Worm (Caenorhabditis elegans) whole organism, early embryonic: Measurements from ENCODE around the gene dct-8.
"Not testable (repeated sequence)": the region's sequence is repeated elsewhere in the genome, so short reads cannot be mapped to it uniquely, and the experiment has no call there.

ENCODE experiments used
- B0310.2 ChIP-seq: sonication (generic microtip); optimal IDR thresholded peaks from 2 replicates; lab custom pipeline; 2016; ENCODE audit warnings: mild to moderate bottlenecking, missing genetic modification characterization, missing compliant biosample characterization
- F13C5.2 ChIP-seq: sonication (generic microtip); optimal IDR thresholded peaks from 2 replicates; lab custom pipeline; 2017; ENCODE audit warnings: mild to moderate bottlenecking, missing genetic modification characterization, inconsistent platforms, missing compliant biosample characterization
- aly-1 ChIP-seq: sonication (generic microtip); optimal IDR thresholded peaks from 2 replicates; lab custom pipeline; 2016; ENCODE audit warnings: missing genetic modification characterization, missing compliant biosample characterization
- ama-1 ChIP-seq: fragments of 150-350 bp; optimal IDR thresholded peaks from 2 replicates; lab custom pipeline; 2014
- ceh-13 ChIP-seq: fragments of 200-800 bp; sonication (Bioruptor generic); optimal IDR thresholded peaks from 2 replicates; lab custom pipeline; 2018; ENCODE audit warnings: mild to moderate bottlenecking, missing genetic modification characterization, missing compliant biosample characterization
- ceh-36 ChIP-seq: sonication (generic microtip); optimal IDR thresholded peaks from 2 replicates; lab custom pipeline; 2016; ENCODE audit warnings: missing genetic modification characterization, inconsistent platforms, missing compliant biosample characterization
- ets-7 ChIP-seq: sonication (generic microtip); optimal IDR thresholded peaks from 2 replicates; lab custom pipeline; 2016; ENCODE audit warnings: missing genotype, missing genetic modification characterization, missing compliant biosample characterization
- flt-1 ChIP-seq: fragments of 200-800 bp; sonication (Bioruptor generic); IDR thresholded peaks from 2 replicates; pipeline ENCODE4 v1.3.6; 2022; ENCODE audit warnings: missing genetic modification characterization, missing compliant biosample characterization
- hmbx-1 ChIP-seq: sonication (generic microtip); optimal IDR thresholded peaks from 2 replicates; lab custom pipeline; 2016; ENCODE audit warnings: mild to moderate bottlenecking, missing genetic modification characterization, missing compliant biosample characterization
- hmg-4 ChIP-seq: fragments of 200-800 bp; sonication (Bioruptor generic); optimal IDR thresholded peaks from 2 replicates; lab custom pipeline; 2018; ENCODE audit warnings: mild to moderate bottlenecking, missing genetic modification characterization, missing compliant biosample characterization
- hnd-1 ChIP-seq: sonication (generic microtip); optimal IDR thresholded peaks from 2 replicates; lab custom pipeline; 2016; ENCODE audit warnings: missing genetic modification characterization, missing compliant biosample characterization
- pes-1 ChIP-seq: fragments of 200-800 bp; sonication (Bioruptor generic); IDR thresholded peaks from 2 replicates; pipeline ENCODE4 v1.3.6; 2022; ENCODE audit warnings: missing genetic modification reagents, missing genetic modification characterization, missing compliant biosample characterization
- scrt-1 ChIP-seq: fragments of 200-800 bp; sonication (Bioruptor generic); IDR thresholded peaks from 2 replicates; pipeline ENCODE4 v1.3.6; 2022; ENCODE audit warnings: missing genetic modification characterization, missing compliant biosample characterization
- sea-1 ChIP-seq: fragments of 200-800 bp; sonication (Bioruptor generic); conservative IDR thresholded peaks from 2 replicates; pipeline ENCODE4 v1.3.6; 2022; ENCODE audit warnings: missing genetic modification characterization, missing compliant biosample characterization
- tbx-11 ChIP-seq: fragments of 200-800 bp; sonication (Bioruptor generic); IDR thresholded peaks from 2 replicates; pipeline ENCODE4 v1.3.6; 2022; ENCODE audit warnings: missing genetic modification characterization, missing compliant biosample characterization
- tbx-37 ChIP-seq: fragments of 200-800 bp; sonication (Bioruptor generic); conservative IDR thresholded peaks from 2 replicates; pipeline ENCODE4 v1.3.6; 2022; ENCODE audit warnings: missing genetic modification reagents, missing genetic modification characterization, missing compliant biosample characterization
- tra-4 ChIP-seq: sonication (generic microtip); optimal IDR thresholded peaks from 2 replicates; lab custom pipeline; 2017; ENCODE audit warnings: missing genetic modification characterization, missing compliant biosample characterization

dct-8 gene

DNA sequence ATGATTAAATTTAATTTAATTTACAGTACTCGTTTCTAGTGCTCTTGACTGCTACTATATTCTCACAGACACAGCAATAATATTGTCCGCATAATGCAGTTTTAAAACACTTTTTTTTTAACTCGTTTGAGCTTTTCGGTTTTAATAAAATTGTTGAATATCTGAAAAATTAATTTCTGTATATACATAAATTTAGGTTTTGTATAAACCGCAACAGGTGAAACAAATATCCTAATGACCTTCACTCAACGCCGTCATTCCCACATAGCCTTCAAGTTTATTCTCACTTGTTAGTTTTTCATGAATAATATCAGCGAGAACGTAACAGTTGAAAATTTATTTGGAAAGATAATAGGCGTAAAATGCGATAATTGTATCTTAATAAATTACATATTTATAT, 24.6 kb downstream of the dct-8 start, which contains the start of gene srz-19:
srz-19 (plus strand) TSS at position 301 of the 400 bp plus-strand sequence.
- no peak for TF ChIP-seq ceh-13 (GFP tag; lab: Kevin White, UChicago)
- no peak for TF ChIP-seq hmg-4
- no peak for TF ChIP-seq tra-4
- no peak for TF ChIP-seq hnd-1 (tag; lab: Kevin White, UChicago)
- no peak for TF ChIP-seq ets-7 (tag; lab: Kevin White, UChicago)
- TF ChIP-seq tbx-11, result no peak
- TF ChIP-seq B0310.2, result no peak
- no peak for TF ChIP-seq scrt-1 (GFP tag; lab: Robert Waterston, UW)
- TF ChIP-seq pes-1 (GFP tag; lab: Robert Waterston, UW), result no peak
- TF ChIP-seq flt-1 (GFP tag; lab: Robert Waterston, UW), result no peak
- TF ChIP-seq hmbx-1 (tag; lab: Kevin White, UChicago), result no peak

DNA sequence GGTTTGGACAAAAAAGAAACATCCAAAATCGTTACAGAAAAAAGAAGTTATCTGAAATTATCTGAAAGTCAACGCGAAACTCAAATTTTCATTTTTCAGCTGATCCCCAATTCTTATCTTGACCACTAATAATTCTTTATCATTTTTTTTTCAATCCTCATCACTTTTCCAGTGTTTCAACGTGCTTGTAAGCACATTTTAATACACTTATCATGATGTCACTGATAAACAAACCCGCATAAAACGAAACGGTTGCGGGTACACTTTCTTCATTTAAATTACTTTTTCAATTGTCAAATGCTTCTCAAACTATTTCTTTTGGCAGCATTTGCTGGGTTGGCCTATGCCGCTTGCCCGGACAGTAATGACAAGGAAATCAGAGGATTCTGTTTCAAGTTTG, 27.0 kb downstream of the dct-8 start, which contains the start of gene clec-67:
clec-67 (plus strand) TSS at position 268 of the 400 bp plus-strand sequence.
- TF ChIP-seq ceh-13 (GFP tag; lab: Kevin White, UChicago), result no peak
- no peak for TF ChIP-seq hmbx-1 (tag; lab: Kevin White, UChicago)
- no peak for TF ChIP-seq tbx-11
- TF ChIP-seq hnd-1 (tag; lab: Kevin White, UChicago), result no peak
- no peak for TF ChIP-seq hmg-4
- no peak for TF ChIP-seq B0310.2
- no peak for TF ChIP-seq ama-1 (lab: Kevin White, UChicago)

DNA sequence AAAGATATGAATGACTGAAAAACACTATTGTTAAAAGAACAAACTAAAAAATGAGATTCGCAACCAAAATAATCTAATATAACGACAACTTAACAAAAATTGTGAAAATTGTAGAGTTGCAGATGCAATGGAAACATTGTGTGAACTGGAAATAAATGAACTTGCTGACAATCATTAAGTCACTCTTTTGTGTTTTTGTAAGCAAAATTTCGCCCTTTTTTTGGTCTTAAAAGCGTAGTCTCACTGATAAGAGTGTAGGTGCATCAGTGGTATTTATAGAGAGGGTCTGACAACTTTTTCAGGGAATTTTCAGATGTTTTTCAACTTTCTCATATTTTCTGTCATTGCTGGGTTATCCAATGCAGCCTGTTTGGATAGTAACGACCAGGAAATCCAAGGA, 31.2 kb downstream of the dct-8 start, which contains the start of gene clec-68:
clec-68 (plus strand) TSS at position 301 of the 400 bp plus-strand sequence.
- TF ChIP-seq ama-1 (lab: Kevin White, UChicago) (no peak), ceh-36 (tag; lab: Kevin White, UChicago) (no peak), flt-1 (GFP tag; lab: Robert Waterston, UW) (no peak), ceh-13 (GFP tag; lab: Kevin White, UChicago) (no peak), pes-1 (GFP tag; lab: Robert Waterston, UW) (no peak), B0310.2 (no peak), aly-1 (tag; lab: Kevin White, UChicago) (no peak), tbx-37 (GFP tag; lab: Robert Waterston, UW) (no peak), sea-1 (GFP tag; lab: Robert Waterston, UW) (no peak), ets-7 (tag; lab: Kevin White, UChicago) (no peak), scrt-1 (GFP tag; lab: Robert Waterston, UW) (no peak), tra-4 (no peak), hmbx-1 (tag; lab: Kevin White, UChicago) (no peak)

DNA sequence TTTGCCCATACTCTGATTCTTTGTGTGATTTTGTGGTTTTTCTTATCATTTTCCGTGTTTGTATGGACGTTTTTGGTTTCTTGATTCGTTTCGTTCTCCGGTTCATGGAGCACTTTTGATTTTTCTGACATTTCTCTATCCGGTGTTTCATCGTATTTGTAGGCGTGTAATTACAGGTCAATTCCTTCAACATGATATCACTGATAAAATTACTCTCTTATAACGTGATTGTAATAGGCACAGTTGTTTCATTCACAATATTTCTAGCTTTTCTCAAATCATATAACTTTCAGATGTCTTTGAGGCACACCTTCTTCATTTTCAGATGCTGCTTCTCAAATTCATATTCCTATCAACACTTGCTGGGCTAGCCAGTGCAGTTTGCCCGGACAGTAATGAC, 37.5 kb downstream of the dct-8 start, which contains the start of gene clec-70:
clec-70 (plus strand) TSS at position 301 of the 400 bp plus-strand sequence.
- not testable (repeated sequence) for TF ChIP-seq ceh-36 (tag; lab: Kevin White, UChicago); scrt-1 (GFP tag; lab: Robert Waterston, UW); hmg-4

DNA sequence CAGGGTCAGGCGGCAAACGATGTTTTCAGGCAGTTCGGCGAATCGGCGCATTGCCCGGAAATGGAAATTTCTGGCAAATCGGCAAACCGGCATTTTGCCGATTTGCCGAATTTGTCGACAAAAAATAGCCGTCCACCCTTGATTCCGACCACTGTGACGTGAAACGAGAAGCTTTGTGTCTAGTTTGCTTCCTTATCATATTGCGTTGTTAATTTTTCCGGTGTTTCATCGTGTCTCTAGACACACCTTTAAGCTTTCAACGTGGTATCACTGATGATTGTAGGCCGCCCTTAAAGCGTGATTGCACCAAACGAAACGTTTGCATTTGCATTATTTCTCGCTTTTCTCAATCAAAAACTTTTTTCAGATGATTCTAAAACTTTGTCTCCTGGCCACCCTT, 42.2 kb downstream of the dct-8 start, which contains the start of gene clec-71:
clec-71 (plus strand) TSS at position 362 of the 400 bp plus-strand sequence.
- no peak for TF ChIP-seq tra-4
- TF ChIP-seq sea-1 (GFP tag; lab: Robert Waterston, UW), result no peak
- no peak for TF ChIP-seq hnd-1 (tag; lab: Kevin White, UChicago)
- no peak for TF ChIP-seq tbx-37 (GFP tag; lab: Robert Waterston, UW)
- TF ChIP-seq ets-7 (tag; lab: Kevin White, UChicago), result no peak
- no peak for TF ChIP-seq hmbx-1 (tag; lab: Kevin White, UChicago)
- no peak for TF ChIP-seq pes-1 (GFP tag; lab: Robert Waterston, UW)
- no peak for TF ChIP-seq ceh-36 (tag; lab: Kevin White, UChicago)
- TF ChIP-seq tbx-11, result no peak
- no peak for TF ChIP-seq hmg-4
- no peak for TF ChIP-seq ama-1 (lab: Kevin White, UChicago)
- no peak for TF ChIP-seq scrt-1 (GFP tag; lab: Robert Waterston, UW)
- no peak for TF ChIP-seq aly-1 (tag; lab: Kevin White, UChicago)
- no peak for TF ChIP-seq F13C5.2 (tag; lab: Kevin White, UChicago)
- no peak for TF ChIP-seq B0310.2
- no peak for TF ChIP-seq ceh-13 (GFP tag; lab: Kevin White, UChicago)
- TF ChIP-seq flt-1 (GFP tag; lab: Robert Waterston, UW), result no peak

DNA sequence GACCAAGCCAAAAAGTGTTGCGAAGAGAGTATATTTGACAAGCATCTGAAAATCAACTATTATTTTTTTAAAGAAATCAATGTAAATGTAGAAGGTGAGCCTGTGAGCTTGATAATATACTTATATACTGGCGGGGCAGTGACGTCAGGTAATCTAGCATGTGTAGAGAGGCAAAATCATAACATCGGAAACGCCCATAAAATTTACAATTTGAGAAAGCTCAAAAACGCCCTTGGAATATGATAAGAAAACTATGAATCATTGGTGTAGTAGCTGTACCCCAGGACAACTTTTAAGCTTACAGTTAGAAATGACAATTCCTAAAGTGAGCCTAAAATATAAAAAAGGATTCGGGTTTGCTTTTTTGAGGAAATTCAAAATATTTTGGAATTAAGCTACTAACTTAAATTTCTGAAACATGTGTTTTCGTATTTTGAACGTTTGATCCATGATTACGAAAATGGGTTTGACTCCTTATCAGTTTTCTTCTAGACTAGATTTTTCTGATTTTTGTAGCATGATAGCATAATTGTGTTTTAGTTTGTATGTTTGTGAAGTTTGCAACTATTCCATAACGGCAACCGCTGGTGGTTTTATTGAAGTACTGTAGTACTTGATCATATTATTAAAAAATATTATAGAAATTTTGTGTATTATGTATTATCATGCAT, 46.9 kb downstream of the dct-8 start, which contains the start of gene clec-174:
clec-174 (minus strand) TSS at position 51 of the 671 bp plus-strand sequence.
- TF ChIP-seq tbx-11 (no peak), ceh-13 (GFP tag; lab: Kevin White, UChicago) (no peak), tbx-37 (GFP tag; lab: Robert Waterston, UW) (no peak), ceh-36 (tag; lab: Kevin White, UChicago) (no peak), hmbx-1 (tag; lab: Kevin White, UChicago) (no peak)

DNA sequence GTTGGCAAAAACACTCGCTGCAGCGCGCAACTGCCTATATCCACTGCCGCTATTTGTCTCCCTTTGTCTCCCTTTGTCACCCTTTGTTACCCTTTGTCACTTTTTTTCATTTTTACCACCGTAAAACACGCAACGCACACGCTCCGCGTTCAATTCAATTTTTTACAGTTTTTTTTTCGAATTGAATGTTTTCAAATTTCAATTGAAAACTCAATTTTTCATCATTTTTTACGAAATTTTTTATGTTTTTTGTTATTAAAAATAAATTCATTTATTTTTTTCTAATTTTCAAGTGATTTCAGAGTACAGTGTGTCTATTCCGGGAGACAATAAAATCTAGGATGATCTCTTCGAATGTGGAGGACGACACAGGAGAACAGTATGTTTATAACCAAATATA, 48.1 kb downstream of the dct-8 start, which contains the start of gene Y46C8AL.11:
Y46C8AL.11 (plus strand) TSS at position 301 of the 400 bp plus-strand sequence.
- TF ChIP-seq pes-1 (GFP tag; lab: Robert Waterston, UW), result no peak

DNA sequence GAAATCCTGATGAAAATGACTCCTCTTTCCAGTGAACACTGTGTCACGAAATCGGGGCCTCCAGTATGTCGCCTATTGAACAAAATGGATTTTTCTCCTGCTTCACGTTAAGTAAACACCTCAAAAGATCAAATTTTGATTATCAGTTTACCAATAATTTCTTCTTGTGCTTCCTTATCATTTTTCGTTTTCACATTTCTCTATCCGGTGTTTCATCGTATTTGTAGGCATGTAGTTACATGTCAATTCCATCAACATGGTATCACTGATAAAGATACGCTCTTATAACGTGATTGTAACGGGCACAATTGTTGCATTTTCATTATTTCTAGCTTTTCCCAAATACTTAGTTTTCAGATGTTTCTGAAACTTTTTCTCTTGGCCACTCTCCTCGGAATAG, 49.6 kb downstream of the dct-8 start, which contains the start of gene clec-72:
clec-72 (plus strand) TSS at position 358 of the 400 bp plus-strand sequence.
- TF ChIP-seq tra-4 (no peak), tbx-37 (GFP tag; lab: Robert Waterston, UW) (no peak), ets-7 (tag; lab: Kevin White, UChicago) (no peak), B0310.2 (no peak), hmg-4 (no peak), ceh-13 (GFP tag; lab: Kevin White, UChicago) (no peak), F13C5.2 (tag; lab: Kevin White, UChicago) (no peak), scrt-1 (GFP tag; lab: Robert Waterston, UW) (no peak)
